Fruit fly (Drosophila melanogaster) whole organism, embryonic: ENCODE measurements around the gene Hip14.

Experiments used
- Adf1 ChIP-seq: fragments of 200-800 bp; sonication (Bioruptor generic); IDR thresholded peaks from 2 replicates; pipeline ENCODE4 v1.3.6; 2022; ENCODE audit warnings: missing biosample characterization, missing genetic modification characterization
- C15 ChIP-seq: fragments of 200-800 bp; sonication (Bioruptor generic); IDR thresholded peaks from 3 replicates; pipeline ENCODE4 v1.3.6; 2022; ENCODE audit warnings: missing biosample characterization, missing genetic modification characterization
- CG1024 ChIP-seq: fragments of 200-800 bp; sonication (Bioruptor generic); IDR thresholded peaks from 2 replicates; pipeline ENCODE4 v1.3.6; 2022; ENCODE audit warnings: missing biosample characterization, missing genetic modification characterization
- CG12769 ChIP-seq: fragments of 200-800 bp; sonication (Bioruptor generic); optimal IDR thresholded peaks from 2 replicates; lab custom pipeline; 2019; ENCODE audit warnings: missing biosample characterization, mild to moderate bottlenecking, missing genetic modification characterization, moderate library complexity
- CG13624 ChIP-seq: fragments of 200-800 bp; sonication (Bioruptor generic); optimal IDR thresholded peaks from 2 replicates; lab custom pipeline; 2016; ENCODE audit warnings: missing biosample characterization, missing genetic modification characterization
- CG18764 ChIP-seq: fragments of 200-800 bp; sonication (Bioruptor generic); optimal IDR thresholded peaks from 3 replicates; lab custom pipeline; 2016; ENCODE audit warnings: missing biosample characterization, missing genetic modification characterization
- CG2678 ChIP-seq: fragments of 200-800 bp; sonication (Bioruptor generic); optimal IDR thresholded peaks from 3 replicates; lab custom pipeline; 2019; ENCODE audit warnings: missing biosample characterization, mild to moderate bottlenecking, missing genetic modification characterization, moderate library complexity
- CG2875 ChIP-seq: fragments of 200-800 bp; sonication (Bioruptor generic); optimal IDR thresholded peaks from 2 replicates; lab custom pipeline; 2017; ENCODE audit warnings: missing biosample characterization, mild to moderate bottlenecking, missing genetic modification characterization, missing genetic modification reagents
- CG3407 ChIP-seq: fragments of 200-800 bp; sonication (Bioruptor generic); optimal IDR thresholded peaks from 2 replicates; lab custom pipeline; 2018; ENCODE audit warnings: missing biosample characterization, mild to moderate bottlenecking, missing genetic modification characterization
- CG34422 ChIP-seq: fragments of 200-800 bp; sonication (Bioruptor generic); IDR thresholded peaks from 3 replicates; pipeline ENCODE4 v1.3.6; 2022; ENCODE audit warnings: missing biosample characterization, missing genetic modification characterization
- CG4328 ChIP-seq: fragments of 200-800 bp; sonication (Bioruptor generic); optimal IDR thresholded peaks from 3 replicates; lab custom pipeline; 2017; ENCODE audit warnings: missing biosample characterization, missing genetic modification reagents, missing genetic modification characterization
- CG4707 ChIP-seq: fragments of 200-800 bp; sonication (Bioruptor generic); optimal IDR thresholded peaks from 2 replicates; lab custom pipeline; 2018; ENCODE audit warnings: missing biosample characterization, mild to moderate bottlenecking, missing genetic modification characterization, moderate library complexity
- CG5180 ChIP-seq: fragments of 200-800 bp; sonication (Bioruptor generic); optimal IDR thresholded peaks from 3 replicates; lab custom pipeline; 2017; ENCODE audit warnings: missing biosample characterization, missing genetic modification characterization, mild to moderate bottlenecking, moderate library complexity, missing genetic modification reagents
- CG6254 ChIP-seq: fragments of 200-800 bp; sonication (Bioruptor generic); optimal IDR thresholded peaks from 3 replicates; lab custom pipeline; 2017; ENCODE audit warnings: mild to moderate bottlenecking, missing biosample characterization, missing genetic modification reagents, missing genetic modification characterization
- CG7357 ChIP-seq: fragments of 200-800 bp; sonication (Bioruptor generic); IDR thresholded peaks from 3 replicates; pipeline ENCODE4 v1.3.6; 2022; ENCODE audit warnings: missing biosample characterization, missing genetic modification characterization
- CG7786 ChIP-seq: fragments of 200-800 bp; sonication (Bioruptor generic); optimal IDR thresholded peaks from 2 replicates; lab custom pipeline; 2016; ENCODE audit warnings: missing biosample characterization, missing genetic modification characterization
- CG7928 ChIP-seq: fragments of 200-800 bp; sonication (Bioruptor generic); optimal IDR thresholded peaks from 2 replicates; lab custom pipeline; 2017; ENCODE audit warnings: missing biosample characterization, mild to moderate bottlenecking, missing genetic modification characterization
- CG7987 ChIP-seq: fragments of 200-800 bp; sonication (Bioruptor generic); optimal IDR thresholded peaks from 2 replicates; lab custom pipeline; 2018; ENCODE audit warnings: missing biosample characterization, mild to moderate bottlenecking, missing genetic modification characterization, moderate library complexity
- CG8359 ChIP-seq: fragments of 200-800 bp; sonication (Bioruptor generic); optimal IDR thresholded peaks from 2 replicates; lab custom pipeline; 2017; ENCODE audit warnings: missing biosample characterization, mild to moderate bottlenecking, missing genetic modification characterization, borderline replicate concordance
- CrebB ChIP-seq: fragments of 200-800 bp; sonication (Bioruptor generic); optimal IDR thresholded peaks from 3 replicates; lab custom pipeline; 2018; ENCODE audit warnings: missing biosample characterization, mild to moderate bottlenecking, missing genetic modification characterization
- Deaf1 ChIP-seq: fragments of 200-800 bp; optimal IDR thresholded peaks from 3 replicates; lab custom pipeline; 2019; ENCODE audit warnings: missing biosample characterization, mild to moderate bottlenecking, missing genetic modification characterization, moderate library complexity
- Doc2 ChIP-seq: fragments of 200-800 bp; sonication (Bioruptor generic); IDR thresholded peaks from 2 replicates; pipeline ENCODE4 v1.3.6; 2022; ENCODE audit warnings: missing biosample characterization, missing genetic modification characterization
- Hand ChIP-seq: fragments of 200-800 bp; sonication (Bioruptor generic); optimal IDR thresholded peaks from 2 replicates; lab custom pipeline; 2017; ENCODE audit warnings: mild to moderate bottlenecking, missing biosample characterization, missing genetic modification reagents, missing genetic modification characterization
- MTF-1 ChIP-seq: fragments of 200-800 bp; sonication (Bioruptor generic); optimal IDR thresholded peaks from 2 replicates; lab custom pipeline; 2018; ENCODE audit warnings: missing biosample characterization, mild to moderate bottlenecking, missing genetic modification characterization, borderline replicate concordance
- Mad ChIP-seq: fragments of 200-800 bp; sonication (Bioruptor generic); optimal IDR thresholded peaks from 2 replicates; lab custom pipeline; 2016; ENCODE audit warnings: missing biosample characterization, missing genetic modification characterization
- Med ChIP-seq: fragments of 200-800 bp; sonication (Bioruptor generic); peaks from one replicate; lab custom pipeline; 2016; ENCODE audit warnings: missing biosample characterization, missing genetic modification characterization, mild to moderate bottlenecking, inconsistent platforms, moderate library complexity
- Optix ChIP-seq: fragments of 200-800 bp; sonication (Bioruptor generic); IDR thresholded peaks from 3 replicates; pipeline ENCODE4 v1.3.6; 2022; ENCODE audit warnings: missing biosample characterization, missing genetic modification characterization
- Poxn ChIP-seq: fragments of 200-800 bp; sonication (Bioruptor generic); IDR thresholded peaks from 2 replicates; pipeline ENCODE4 v1.3.6; 2022; ENCODE audit warnings: missing biosample characterization, missing genetic modification characterization
- Sox102F ChIP-seq: fragments of 200-800 bp; sonication (Bioruptor generic); optimal IDR thresholded peaks from 2 replicates; lab custom pipeline; 2018; ENCODE audit warnings: missing biosample characterization, mild to moderate bottlenecking, missing genetic modification characterization, moderate library complexity
- Vsx1 ChIP-seq: fragments of 200-800 bp; sonication (Bioruptor generic); optimal IDR thresholded peaks from 2 replicates; lab custom pipeline; 2017; ENCODE audit warnings: missing biosample characterization, mild to moderate bottlenecking, missing genetic modification characterization, missing genetic modification reagents
- Xrp1 ChIP-seq: fragments of 200-800 bp; sonication (Bioruptor generic); IDR thresholded peaks from 2 replicates; pipeline ENCODE4 v1.3.6; 2022; ENCODE audit warnings: missing biosample characterization, missing genetic modification characterization
- YL-1 ChIP-seq: fragments of 200-800 bp; sonication (Bioruptor generic); optimal IDR thresholded peaks from 3 replicates; lab custom pipeline; 2017; ENCODE audit warnings: missing biosample characterization, mild to moderate bottlenecking, missing genetic modification characterization
- chinmo ChIP-seq: fragments of 200-800 bp; sonication (Bioruptor generic); IDR thresholded peaks from 4 replicates; pipeline ENCODE4 v1.3.6; 2022; ENCODE audit warnings: missing biosample characterization, missing genetic modification characterization; ENCODE audit not compliant: partially characterized antibody
- dan ChIP-seq: fragments of 200-800 bp; sonication (Bioruptor generic); IDR thresholded peaks from 2 replicates; pipeline ENCODE4 v1.3.6; 2022; ENCODE audit warnings: missing biosample characterization, missing genetic modification characterization
- esg ChIP-seq: fragments of 200-800 bp; sonication (Bioruptor generic); conservative IDR thresholded peaks from 2 replicates; pipeline ENCODE4 v1.3.6; 2022; ENCODE audit warnings: missing biosample characterization, missing genetic modification characterization
- ftz-f1 ChIP-seq: fragments of 200-800 bp; sonication (Bioruptor generic); optimal IDR thresholded peaks from 2 replicates; lab custom pipeline; 2016; ENCODE audit warnings: missing biosample characterization, missing genetic modification characterization
- gem ChIP-seq: fragments of 200-800 bp; sonication (Bioruptor generic); optimal IDR thresholded peaks from 2 replicates; lab custom pipeline; 2019; ENCODE audit warnings: missing biosample characterization, mild to moderate bottlenecking, missing genetic modification characterization, moderate library complexity
- gsb-n ChIP-seq: fragments of 200-800 bp; sonication (Bioruptor generic); optimal IDR thresholded peaks from 3 replicates; lab custom pipeline; 2018; ENCODE audit warnings: missing biosample characterization, mild to moderate bottlenecking, missing genetic modification characterization
- h ChIP-seq: fragments of >200 bp; optimal IDR thresholded peaks from 2 replicates; lab custom pipeline; 2017
- ham ChIP-seq: fragments of 200-800 bp; sonication (Bioruptor generic); IDR thresholded peaks from 2 replicates; pipeline ENCODE4 v1.3.6; 2022; ENCODE audit warnings: missing biosample characterization, missing genetic modification characterization
- jigr1 ChIP-seq: fragments of 200-800 bp; sonication (Bioruptor generic); IDR thresholded peaks from 3 replicates; pipeline ENCODE4 v1.3.6; 2022; ENCODE audit warnings: missing biosample characterization, missing genetic modification characterization
- lbe ChIP-seq: fragments of 200-800 bp; sonication (Bioruptor generic); optimal IDR thresholded peaks from 2 replicates; lab custom pipeline; 2016; ENCODE audit warnings: missing biosample characterization, mild to moderate bottlenecking, missing genetic modification characterization
- pros ChIP-seq: fragments of 200-800 bp; sonication (Bioruptor generic); optimal IDR thresholded peaks from 3 replicates; lab custom pipeline; 2019; ENCODE audit warnings: missing biosample characterization, mild to moderate bottlenecking, missing genetic modification characterization, moderate library complexity
- row ChIP-seq: fragments of 200-800 bp; sonication (Bioruptor generic); IDR thresholded peaks from 3 replicates; pipeline ENCODE4 v1.3.6; 2022; ENCODE audit warnings: missing biosample characterization, missing genetic modification characterization
- schlank ChIP-seq: fragments of 200-800 bp; sonication (Bioruptor generic); optimal IDR thresholded peaks from 2 replicates; lab custom pipeline; 2018; ENCODE audit warnings: missing biosample characterization, mild to moderate bottlenecking, missing genetic modification characterization
- scrt ChIP-seq: fragments of 200-800 bp; sonication (Bioruptor generic); optimal IDR thresholded peaks from 2 replicates; lab custom pipeline; 2018; ENCODE audit warnings: missing biosample characterization, mild to moderate bottlenecking, missing genetic modification characterization, moderate library complexity
- sd ChIP-seq: fragments of 200-800 bp; sonication (Bioruptor generic); optimal IDR thresholded peaks from 3 replicates; lab custom pipeline; 2018; ENCODE audit warnings: missing biosample characterization, mild to moderate bottlenecking, missing genetic modification characterization, moderate library complexity
- sima ChIP-seq: fragments of 200-800 bp; sonication (Bioruptor generic); optimal IDR thresholded peaks from 2 replicates; lab custom pipeline; 2016; ENCODE audit warnings: missing biosample characterization, missing genetic modification characterization
- slp2 ChIP-seq: fragments of 200-800 bp; sonication (Bioruptor generic); optimal IDR thresholded peaks from 2 replicates; lab custom pipeline; 2016; ENCODE audit warnings: missing biosample characterization, missing genetic modification characterization
- ssp ChIP-seq: fragments of 200-800 bp; sonication (Bioruptor generic); IDR thresholded peaks from 2 replicates; pipeline ENCODE4 v1.3.6; 2022; ENCODE audit warnings: missing biosample characterization, missing genetic modification characterization
- zf30C ChIP-seq: fragments of 200-800 bp; sonication (Bioruptor generic); optimal IDR thresholded peaks from 3 replicates; lab custom pipeline; 2018; ENCODE audit warnings: missing biosample characterization, mild to moderate bottlenecking, missing genetic modification characterization

The Hip14 gene

dm6 chr3L:15956448-15957010 is 31.5 kb upstream of the Hip14 start, which contains the start of gene elgi (continued):
- TF ChIP-seq slp2 (GFP tag; lab: Kevin White, UChicago): no peak
- no peak for TF ChIP-seq Vsx1 (GFP tag; lab: Kevin White, UChicago)
- TF ChIP-seq Poxn (GFP tag; lab: Robert Waterston, UW): no peak
- TF ChIP-seq Hand (GFP tag; lab: Kevin White, UChicago): no peak
- peak; percentile 9 for TF ChIP-seq Mad
- peak; percentile 24 for TF ChIP-seq CG4328 (GFP tag; lab: Kevin White, UChicago)
- TF ChIP-seq lbe: peak; percentile 78
- TF ChIP-seq CG7987 (GFP tag; lab: Kevin White, UChicago): no peak
- TF ChIP-seq jigr1 (GFP tag; lab: Robert Waterston, UW): no peak
- no peak for TF ChIP-seq MTF-1 (GFP tag; lab: Kevin White, UChicago)
- no peak for TF ChIP-seq CG8359 (GFP tag; lab: Kevin White, UChicago)
- TF ChIP-seq gem (tag; lab: Kevin White, UChicago): no peak
- TF ChIP-seq Doc2 (GFP tag; lab: Robert Waterston, UW): no peak
- TF ChIP-seq ssp (GFP tag; lab: Robert Waterston, UW): no peak
- no peak for TF ChIP-seq scrt (GFP tag; lab: Kevin White, UChicago)
- no peak for TF ChIP-seq C15 (GFP tag; lab: Robert Waterston, UW)
- no peak for TF ChIP-seq ftz-f1 (GFP tag; lab: Kevin White, UChicago)
- TF ChIP-seq h: no peak
- peak; percentile 84 for TF ChIP-seq row
- peak; percentile 35 for TF ChIP-seq CG1024
- no peak for TF ChIP-seq esg (GFP tag; lab: Robert Waterston, UW)
- TF ChIP-seq Adf1 (GFP tag; lab: Robert Waterston, UW): no peak
- peak; percentile 16 for TF ChIP-seq CG5180
- TF ChIP-seq gsb-n (tag; lab: Kevin White, UChicago): no peak
- TF ChIP-seq CG18764: peak; percentile 37
- peak; percentile 69 for TF ChIP-seq CG13624 (GFP tag; lab: Kevin White, UChicago)
- no peak for TF ChIP-seq pros
- no peak for TF ChIP-seq Sox102F
- TF ChIP-seq Med (GFP tag; lab: Kevin White, UChicago): peak; percentile 94
- peak; percentile 65 for TF ChIP-seq Xrp1 (GFP tag; lab: Robert Waterston, UW)
- TF ChIP-seq zf30C (GFP tag; lab: Kevin White, UChicago): no peak
- TF ChIP-seq Optix (GFP tag; lab: Robert Waterston, UW): no peak
- no peak for TF ChIP-seq CG4707
- peak; percentile 58 for TF ChIP-seq CG12769 (tag; lab: Kevin White, UChicago)
- TF ChIP-seq sd (tag; lab: Kevin White, UChicago): no peak
- TF ChIP-seq CrebB (tag; lab: Kevin White, UChicago): peak; percentile 43
- TF ChIP-seq CG2678 (tag; lab: Kevin White, UChicago): no peak
- TF ChIP-seq CG7786 (GFP tag; lab: Kevin White, UChicago): peak; percentile 76
- no peak for TF ChIP-seq CG7357
- TF ChIP-seq CG6254: no peak
- TF ChIP-seq sima (GFP tag; lab: Kevin White, UChicago): peak; percentile 32
- TF ChIP-seq ham (GFP tag; lab: Robert Waterston, UW): no peak
- peak; percentile 86 for TF ChIP-seq YL-1
- TF ChIP-seq CG34422 (GFP tag; lab: Robert Waterston, UW): peak; percentile 46; the same call in 1 of the 3 replicates
- TF ChIP-seq CG7928 (GFP tag; lab: Kevin White, UChicago): no peak
- TF ChIP-seq dan (GFP tag; lab: Robert Waterston, UW): no peak
- no peak for TF ChIP-seq CG3407 (GFP tag; lab: Kevin White, UChicago)
- TF ChIP-seq chinmo (GFP tag; lab: Robert Waterston, UW): 0 out of 4 replicates have a peak, but pooled peaks have one; percentile 11
- TF ChIP-seq Deaf1 (tag; lab: Kevin White, UChicago): no peak
- peak; percentile 11 for TF ChIP-seq schlank (tag; lab: Kevin White, UChicago)
- TF ChIP-seq CG2875 (GFP tag; lab: Kevin White, UChicago): peak; percentile 11
